Worm (Caenorhabditis elegans) whole organism, L4 larva: Measurements from ENCODE around the gene ugt-19.

Experiments used
- F49E8.2 ChIP-seq: sonication (generic microtip); optimal IDR thresholded peaks from 2 replicates; lab custom pipeline; 2016; ENCODE audit warnings: missing compliant biosample characterization, mild to moderate bottlenecking, missing genetic modification characterization, borderline replicate concordance
- T20F7.1 ChIP-seq: fragments of 200-800 bp; sonication (Bioruptor generic); optimal IDR thresholded peaks from 2 replicates; lab custom pipeline; 2018; ENCODE audit warnings: mild to moderate bottlenecking, missing genetic modification characterization, missing compliant biosample characterization
- Y105C5A.15 ChIP-seq: fragments of 200-800 bp; sonication (Bioruptor generic); IDR thresholded peaks from 2 replicates; pipeline ENCODE4 v1.3.6; 2022; ENCODE audit warnings: missing genetic modification characterization, missing compliant biosample characterization
- Y5F2A.4 ChIP-seq: fragments of 200-800 bp; sonication (Bioruptor generic); optimal IDR thresholded peaks from 2 replicates; lab custom pipeline; 2018; ENCODE audit warnings: mild to moderate bottlenecking, missing genetic modification characterization, missing compliant biosample characterization
- Y75B8A.6 ChIP-seq: fragments of 200-800 bp; sonication (Bioruptor generic); IDR thresholded peaks from 2 replicates; pipeline ENCODE4 v1.3.6; 2022; ENCODE audit warnings: missing genetic modification reagents, missing genetic modification characterization, missing compliant biosample characterization
- aha-1 ChIP-seq: fragments of 150-350 bp; peaks from one replicate; lab custom pipeline; 2014; ENCODE audit warnings: missing biosample characterization, missing genetic modification characterization
- ceh-20 ChIP-seq: fragments of 200-800 bp; sonication (Bioruptor generic); IDR thresholded peaks from 2 replicates; pipeline ENCODE4 v1.3.6; 2022; ENCODE audit warnings: missing genetic modification reagents, missing genetic modification characterization, missing compliant biosample characterization
- ceh-28 ChIP-seq: fragments of 150-350 bp; optimal IDR thresholded peaks from 2 replicates; lab custom pipeline; 2014; ENCODE audit warnings: missing biosample characterization, missing genetic modification reagents, missing genetic modification characterization
- ceh-44 ChIP-seq: fragments of 200-800 bp; sonication (Bioruptor generic); IDR thresholded peaks from 2 replicates; pipeline ENCODE4 v1.3.6; 2022; ENCODE audit warnings: missing genetic modification reagents, missing genetic modification characterization, missing compliant biosample characterization
- daf-16 ChIP-seq, 3 experiments: sonication (generic microtip); optimal IDR thresholded peaks; 2 replicates each; lab custom pipeline; 2016 to 2017; ENCODE audit warnings: missing genetic modification characterization in 3 of 3, missing genetic modification reagents in 3 of 3, mild to moderate bottlenecking in 2 of 3, missing compliant biosample characterization in 2 of 3, missing biosample characterization in 1 of 3, moderate library complexity in 1 of 3
- daf-19 ChIP-seq: fragments of 200-800 bp; sonication (Bioruptor generic); conservative IDR thresholded peaks from 2 replicates; pipeline ENCODE4 v1.3.6; 2022; ENCODE audit warnings: missing genetic modification characterization, missing compliant biosample characterization
- dmd-6 ChIP-seq: fragments of 200-800 bp; sonication (Bioruptor generic); IDR thresholded peaks from 2 replicates; pipeline ENCODE4 v1.3.6; 2022; ENCODE audit warnings: missing genetic modification reagents, missing genetic modification characterization, missing compliant biosample characterization
- duxl-1 ChIP-seq: sonication (generic microtip); optimal IDR thresholded peaks from 2 replicates; lab custom pipeline; 2016; ENCODE audit warnings: mild to moderate bottlenecking, missing genetic modification characterization, moderate library complexity, missing compliant biosample characterization; ENCODE audit not compliant: poor library complexity
- dve-1 ChIP-seq: sonication (generic microtip); optimal IDR thresholded peaks from 2 replicates; lab custom pipeline; 2017; ENCODE audit warnings: antibody characterized with exemption, mild to moderate bottlenecking, missing genetic modification characterization, missing compliant biosample characterization; ENCODE audit not compliant: insufficient read depth
- egl-43 ChIP-seq: fragments of 200-800 bp; sonication (Bioruptor generic); IDR thresholded peaks from 2 replicates; pipeline ENCODE4 v1.3.6; 2022; ENCODE audit warnings: missing genetic modification reagents, missing genetic modification characterization, missing compliant biosample characterization
- fkh-10 ChIP-seq: fragments of 150-350 bp; optimal IDR thresholded peaks from 2 replicates; lab custom pipeline; 2014; ENCODE audit warnings: missing biosample characterization, missing genetic modification reagents, missing genetic modification characterization
- gei-8 ChIP-seq: fragments of 200-800 bp; sonication (Bioruptor generic); optimal IDR thresholded peaks from 2 replicates; lab custom pipeline; 2018; ENCODE audit warnings: mild to moderate bottlenecking, missing genetic modification characterization, missing compliant biosample characterization
- hif-1 ChIP-seq, 2 experiments: sonication (generic microtip); optimal IDR thresholded peaks; 2 replicates each; lab custom pipeline; 2016 to 2017; ENCODE audit warnings: missing compliant biosample characterization in 2 of 2, missing genetic modification characterization in 2 of 2, missing genetic modification reagents in 2 of 2, missing genotype in 2 of 2, mild to moderate bottlenecking in 1 of 2
- hlh-11 ChIP-seq: fragments of 200-800 bp; sonication (Bioruptor generic); optimal IDR thresholded peaks from 2 replicates; lab custom pipeline; 2018; ENCODE audit warnings: mild to moderate bottlenecking, missing genetic modification characterization, missing compliant biosample characterization
- lin-13 ChIP-seq: fragments of 150-350 bp; optimal IDR thresholded peaks from 2 replicates; lab custom pipeline; 2014; ENCODE audit warnings: missing biosample characterization, missing genetic modification reagents, missing genetic modification characterization
- lin-15B ChIP-seq: fragments of 150-350 bp; sonication (generic microtip); optimal IDR thresholded peaks from 3 replicates; lab custom pipeline; 2014; ENCODE audit warnings: missing biosample characterization, missing genetic modification characterization
- lin-38 ChIP-seq: fragments of 200-800 bp; sonication (Bioruptor generic); IDR thresholded peaks from 2 replicates; pipeline ENCODE4 v1.3.6; 2022; ENCODE audit warnings: missing genetic modification reagents, missing genetic modification characterization, missing compliant biosample characterization
- lin-39 ChIP-seq: fragments of 150-350 bp; optimal IDR thresholded peaks from 2 replicates; lab custom pipeline; 2014; ENCODE audit warnings: missing biosample characterization, missing genetic modification reagents, missing genetic modification characterization
- lsy-2 ChIP-seq, 2 experiments: fragments of 150-350 bp in 1 of 2; sonication (generic microtip) in 1 of 2; optimal IDR thresholded peaks; 2 replicates each; lab custom pipeline; 2014 to 2017; ENCODE audit warnings: missing biosample characterization in 2 of 2, missing genetic modification characterization in 2 of 2
- mdt-29 ChIP-seq: fragments of 200-800 bp; sonication (Bioruptor generic); IDR thresholded peaks from 2 replicates; pipeline ENCODE4 v1.3.6; 2022; ENCODE audit warnings: missing genetic modification reagents, missing genetic modification characterization, missing compliant biosample characterization
- nhr-237 ChIP-seq: sonication (generic microtip); optimal IDR thresholded peaks from 2 replicates; lab custom pipeline; 2017; ENCODE audit warnings: missing biosample characterization, missing genetic modification characterization
- nhr-25 ChIP-seq: sonication (generic microtip); optimal IDR thresholded peaks from 2 replicates; lab custom pipeline; 2017; ENCODE audit warnings: missing genetic modification characterization, mild to moderate bottlenecking, missing compliant biosample characterization, antibody characterized with exemption, moderate library complexity, borderline replicate concordance; ENCODE audit not compliant: insufficient read depth
- nhr-28 ChIP-seq: fragments of 150-350 bp; optimal IDR thresholded peaks from 2 replicates; lab custom pipeline; 2014; ENCODE audit warnings: missing biosample characterization, missing genetic modification characterization
- nhr-76 ChIP-seq: fragments of 150-350 bp; optimal IDR thresholded peaks from 2 replicates; lab custom pipeline; 2014; ENCODE audit warnings: missing biosample characterization, missing genetic modification characterization
- php-3 ChIP-seq: fragments of 200-800 bp; sonication (Bioruptor generic); IDR thresholded peaks from 2 replicates; pipeline ENCODE4 v1.3.6; 2022; ENCODE audit warnings: missing genetic modification reagents, missing genetic modification characterization, missing compliant biosample characterization
- pqm-1 ChIP-seq: sonication (generic microtip); optimal IDR thresholded peaks from 2 replicates; lab custom pipeline; 2017; ENCODE audit warnings: missing biosample characterization, missing genetic modification characterization
- rbr-2 ChIP-seq: sonication (generic microtip); optimal IDR thresholded peaks from 2 replicates; lab custom pipeline; 2016; ENCODE audit warnings: missing genotype, missing genetic modification characterization, missing compliant biosample characterization
- sdz-12 ChIP-seq: fragments of 200-800 bp; sonication (Bioruptor generic); optimal IDR thresholded peaks from 2 replicates; lab custom pipeline; 2018; ENCODE audit warnings: mild to moderate bottlenecking, missing genetic modification characterization, missing compliant biosample characterization
- skn-1 ChIP-seq: fragments of 150-350 bp; optimal IDR thresholded peaks from 2 replicates; lab custom pipeline; 2014; ENCODE audit warnings: missing biosample characterization, missing genetic modification characterization
- spr-1 ChIP-seq: sonication (generic microtip); optimal IDR thresholded peaks from 2 replicates; lab custom pipeline; 2016; ENCODE audit warnings: mild to moderate bottlenecking, missing genetic modification characterization, missing compliant biosample characterization
- spr-3 ChIP-seq: fragments of 200-800 bp; sonication (Bioruptor generic); optimal IDR thresholded peaks from 2 replicates; lab custom pipeline; 2018; ENCODE audit warnings: mild to moderate bottlenecking, missing genetic modification characterization, missing compliant biosample characterization
- tra-1 ChIP-seq: fragments of 200-800 bp; sonication (Bioruptor generic); IDR thresholded peaks from 2 replicates; pipeline ENCODE4 v1.3.6; 2022; ENCODE audit warnings: missing genetic modification reagents, missing genetic modification characterization, missing compliant biosample characterization
- unc-39 ChIP-seq: sonication (generic microtip); optimal IDR thresholded peaks from 2 replicates; lab custom pipeline; 2017; ENCODE audit warnings: missing biosample characterization, missing genetic modification characterization
- unc-62 ChIP-seq, 3 experiments: fragments of 150-350 bp in 1 of 3; sonication (generic microtip); optimal IDR thresholded peaks in 2 of 3; peaks in 1 of 3; 1 replicate in 1 of 3; 2 replicates in 2 of 3; lab custom pipeline; 2014 to 2017; ENCODE audit warnings: missing biosample characterization in 3 of 3, missing genetic modification characterization in 3 of 3, missing genetic modification reagents in 3 of 3, missing genotype in 1 of 3
- zag-1 ChIP-seq: fragments of 150-350 bp; optimal IDR thresholded peaks from 2 replicates; lab custom pipeline; 2014; ENCODE audit warnings: missing biosample characterization, missing genetic modification characterization
- zfp-3 ChIP-seq: fragments of 200-800 bp; sonication (Bioruptor generic); conservative IDR thresholded peaks from 2 replicates; pipeline ENCODE4 v1.3.6; 2022; ENCODE audit warnings: missing genetic modification reagents, missing genetic modification characterization, missing compliant biosample characterization
- zip-11 ChIP-seq: fragments of 200-800 bp; sonication (Bioruptor generic); IDR thresholded peaks from 2 replicates; pipeline ENCODE4 v1.3.6; 2022; ENCODE audit warnings: missing genetic modification characterization, missing compliant biosample characterization
- zip-2 ChIP-seq: fragments of 150-350 bp; optimal IDR thresholded peaks from 2 replicates; lab custom pipeline; 2014; ENCODE audit warnings: missing biosample characterization, missing genetic modification characterization
- ztf-7 ChIP-seq: fragments of 150-350 bp; optimal IDR thresholded peaks from 2 replicates; lab custom pipeline; 2014; ENCODE audit warnings: missing biosample characterization, missing genetic modification characterization

The ugt-19 gene

ce11 chrIV:6079925-6080324 is at the start of gene ugt-19:
ugt-19 (minus strand) TSS chrIV:6079952.
- TF ChIP-seq pqm-1, result peak; percentile 87
- TF ChIP-seq fkh-10 (GFP tag; lab: Kevin White, UChicago), result no peak
- TF ChIP-seq spr-1, result no peak
- TF ChIP-seq nhr-28 (tag; lab: Kevin White, UChicago), result peak; percentile 76
- TF ChIP-seq dve-1, result peak; percentile 21
- TF ChIP-seq T20F7.1 (GFP tag; lab: Kevin White, UChicago), result no peak
- TF ChIP-seq ceh-20, result no peak
- no peak for TF ChIP-seq daf-16 (GFP tag; optimal IDR thresholded peaks at IDR 0.05; lab: Kevin White, UChicago)
- TF ChIP-seq daf-16 (tag; optimal IDR thresholded peaks at IDR 0.05; lab: Kevin White, UChicago), result peak; percentile 44
- peak; percentile 66; the same call in 1 of the 2 replicates for TF ChIP-seq dmd-6 (GFP tag; lab: Robert Waterston, UW)
- TF ChIP-seq unc-39 (tag; lab: Kevin White, UChicago), result no peak
- TF ChIP-seq egl-43 (GFP tag; lab: Robert Waterston, UW), result no peak
- TF ChIP-seq lin-13 (GFP tag; lab: Kevin White, UChicago), result no peak
- no peak for TF ChIP-seq Y5F2A.4 (GFP tag; lab: Kevin White, UChicago)
- TF ChIP-seq sdz-12, result no peak
- TF ChIP-seq Y75B8A.6 (GFP tag; lab: Robert Waterston, UW), result no peak
- TF ChIP-seq lsy-2 (tag; optimal IDR thresholded peaks at IDR 0.05; lab: Kevin White, UChicago), result peak in 1 of 2 experiments; percentile 10
- TF ChIP-seq ztf-7 (tag; lab: Kevin White, UChicago), result no peak

ce11 chrIV:6127252-6127930 is 47.6 kb upstream of the ugt-19 start, which contains the start of gene M03D4.4:
M03D4.4 (minus strand) TSS chrIV:6127302.
- TF ChIP-seq aha-1 (tag; lab: Kevin White, UChicago) (peak; percentile 78), zip-2 (tag; lab: Kevin White, UChicago) (no peak)
- TF ChIP-seq, all 104 proteins: peak for 1

ce11 chrIV:6117741-6118265 is 38.1 kb upstream of the ugt-19 start, which contains the start of gene zen-4:
zen-4 (plus strand) TSS chrIV:6118215.
- peak; percentile 98 for TF ChIP-seq F49E8.2 (tag; lab: Kevin White, UChicago)
- no peak for TF ChIP-seq hlh-11 (tag; lab: Kevin White, UChicago)
- no peak for TF ChIP-seq zag-1
- peak; percentile 55; the same call in 1 of the 2 replicates for TF ChIP-seq php-3
- TF ChIP-seq hif-1 (tag; optimal IDR thresholded peaks at IDR 0.05; lab: Kevin White, UChicago), result no peak
- TF ChIP-seq lin-15B (tag; lab: Kevin White, UChicago), result no peak
- peak; percentile 81 for TF ChIP-seq lin-38 (GFP tag; lab: Robert Waterston, UW)
- TF ChIP-seq spr-3 (GFP tag; lab: Kevin White, UChicago), result peak; percentile 30
- TF ChIP-seq daf-16 (GFP tag; optimal IDR thresholded peaks at IDR 0.05; lab: Kevin White, UChicago), result peak in 1 of 2 experiments; percentile 52
- TF ChIP-seq daf-16 (tag; optimal IDR thresholded peaks at IDR 0.05; lab: Kevin White, UChicago), result peak; percentile 22
- no peak for TF ChIP-seq nhr-237 (tag; lab: Kevin White, UChicago)
- peak; percentile 20 for TF ChIP-seq rbr-2 (tag; lab: Kevin White, UChicago)
- TF ChIP-seq tra-1, result no peak
- TF ChIP-seq ceh-44 (GFP tag; lab: Robert Waterston, UW), result peak; percentile 78; the same call in 1 of the 2 replicates
- no peak for TF ChIP-seq dmd-6 (GFP tag; lab: Robert Waterston, UW)
- no peak for TF ChIP-seq gei-8 (GFP tag; lab: Kevin White, UChicago)
- TF ChIP-seq nhr-76 (tag; lab: Kevin White, UChicago), result no peak
- no peak for TF ChIP-seq skn-1 (tag; lab: Kevin White, UChicago)
- peak in 1 of 2 experiments; percentile 89 for TF ChIP-seq unc-62 (GFP tag; optimal IDR thresholded peaks at IDR 0.05 in 1 of 2; lab: Kevin White, UChicago)
- no peak for TF ChIP-seq unc-62 (tag; optimal IDR thresholded peaks at IDR 0.05; lab: Kevin White, UChicago)
- no peak for TF ChIP-seq Y105C5A.15 (GFP tag; lab: Robert Waterston, UW)
- no peak for TF ChIP-seq lin-39
- peak; percentile 88 for TF ChIP-seq lin-13 (GFP tag; lab: Kevin White, UChicago)
- peak; percentile 53 for TF ChIP-seq spr-1
- TF ChIP-seq ceh-28 (tag; lab: Kevin White, UChicago), result no peak
- TF ChIP-seq fkh-10 (GFP tag; lab: Kevin White, UChicago), result no peak
- no peak for TF ChIP-seq nhr-25 (tag; lab: Kevin White, UChicago)
- TF ChIP-seq zfp-3 (GFP tag; lab: Robert Waterston, UW), result 0 out of 2 replicates have a peak, but pooled peaks have one; percentile 27
- peak; percentile 47; the same call in 1 of the 2 replicates for TF ChIP-seq daf-19 (GFP tag; lab: Robert Waterston, UW)
- TF ChIP-seq mdt-29 (GFP tag; lab: Robert Waterston, UW), result peak; percentile 90
- TF ChIP-seq duxl-1 (tag; lab: Kevin White, UChicago), result peak; percentile 51
- TF ChIP-seq zip-11 (GFP tag; lab: Robert Waterston, UW), result no peak
